Worm (Caenorhabditis elegans) whole organism, early embryonic: ENCODE results near the gene C52A10.3.

ENCODE experiments used
- B0310.2 ChIP-seq: sonication (generic microtip); optimal IDR thresholded peaks from 2 replicates; lab custom pipeline; 2016; ENCODE audit warnings: mild to moderate bottlenecking, missing genetic modification characterization, missing compliant biosample characterization
- F13C5.2 ChIP-seq: sonication (generic microtip); optimal IDR thresholded peaks from 2 replicates; lab custom pipeline; 2017; ENCODE audit warnings: mild to moderate bottlenecking, missing genetic modification characterization, inconsistent platforms, missing compliant biosample characterization
- aly-1 ChIP-seq: sonication (generic microtip); optimal IDR thresholded peaks from 2 replicates; lab custom pipeline; 2016; ENCODE audit warnings: missing genetic modification characterization, missing compliant biosample characterization
- ama-1 ChIP-seq: fragments of 150-350 bp; optimal IDR thresholded peaks from 2 replicates; lab custom pipeline; 2014
- ceh-13 ChIP-seq: fragments of 200-800 bp; sonication (Bioruptor generic); optimal IDR thresholded peaks from 2 replicates; lab custom pipeline; 2018; ENCODE audit warnings: mild to moderate bottlenecking, missing genetic modification characterization, missing compliant biosample characterization
- ceh-36 ChIP-seq: sonication (generic microtip); optimal IDR thresholded peaks from 2 replicates; lab custom pipeline; 2016; ENCODE audit warnings: missing genetic modification characterization, inconsistent platforms, missing compliant biosample characterization
- ets-7 ChIP-seq: sonication (generic microtip); optimal IDR thresholded peaks from 2 replicates; lab custom pipeline; 2016; ENCODE audit warnings: missing genotype, missing genetic modification characterization, missing compliant biosample characterization
- flt-1 ChIP-seq: fragments of 200-800 bp; sonication (Bioruptor generic); IDR thresholded peaks from 2 replicates; pipeline ENCODE4 v1.3.6; 2022; ENCODE audit warnings: missing genetic modification characterization, missing compliant biosample characterization
- hmbx-1 ChIP-seq: sonication (generic microtip); optimal IDR thresholded peaks from 2 replicates; lab custom pipeline; 2016; ENCODE audit warnings: mild to moderate bottlenecking, missing genetic modification characterization, missing compliant biosample characterization
- hmg-4 ChIP-seq: fragments of 200-800 bp; sonication (Bioruptor generic); optimal IDR thresholded peaks from 2 replicates; lab custom pipeline; 2018; ENCODE audit warnings: mild to moderate bottlenecking, missing genetic modification characterization, missing compliant biosample characterization
- hnd-1 ChIP-seq: sonication (generic microtip); optimal IDR thresholded peaks from 2 replicates; lab custom pipeline; 2016; ENCODE audit warnings: missing genetic modification characterization, missing compliant biosample characterization
- pes-1 ChIP-seq: fragments of 200-800 bp; sonication (Bioruptor generic); IDR thresholded peaks from 2 replicates; pipeline ENCODE4 v1.3.6; 2022; ENCODE audit warnings: missing genetic modification reagents, missing genetic modification characterization, missing compliant biosample characterization
- scrt-1 ChIP-seq: fragments of 200-800 bp; sonication (Bioruptor generic); IDR thresholded peaks from 2 replicates; pipeline ENCODE4 v1.3.6; 2022; ENCODE audit warnings: missing genetic modification characterization, missing compliant biosample characterization
- sea-1 ChIP-seq: fragments of 200-800 bp; sonication (Bioruptor generic); conservative IDR thresholded peaks from 2 replicates; pipeline ENCODE4 v1.3.6; 2022; ENCODE audit warnings: missing genetic modification characterization, missing compliant biosample characterization
- tbx-11 ChIP-seq: fragments of 200-800 bp; sonication (Bioruptor generic); IDR thresholded peaks from 2 replicates; pipeline ENCODE4 v1.3.6; 2022; ENCODE audit warnings: missing genetic modification characterization, missing compliant biosample characterization
- tbx-37 ChIP-seq: fragments of 200-800 bp; sonication (Bioruptor generic); conservative IDR thresholded peaks from 2 replicates; pipeline ENCODE4 v1.3.6; 2022; ENCODE audit warnings: missing genetic modification reagents, missing genetic modification characterization, missing compliant biosample characterization
- tra-4 ChIP-seq: sonication (generic microtip); optimal IDR thresholded peaks from 2 replicates; lab custom pipeline; 2017; ENCODE audit warnings: missing genetic modification characterization, missing compliant biosample characterization

C52A10.3 gene

ce11 chrV:5273770-5274169 is 34.5 kb upstream of the C52A10.3 start, which contains the start of gene natc-2:
Gene natc-2, plus strand, starts transcription at chrV:5274070.
- no peak for TF ChIP-seq tra-4 (tag; lab: Kevin White, UChicago)
- no peak for TF ChIP-seq tbx-37 (GFP tag; lab: Robert Waterston, UW)
- no peak for TF ChIP-seq pes-1 (GFP tag; lab: Robert Waterston, UW)
- TF ChIP-seq ama-1 (lab: Kevin White, UChicago) = no peak
- TF ChIP-seq hmbx-1 (tag; lab: Kevin White, UChicago) = no peak
- TF ChIP-seq ets-7 = no peak
- TF ChIP-seq ceh-36 (tag; lab: Kevin White, UChicago) = no peak
- no peak for TF ChIP-seq hnd-1
- TF ChIP-seq tbx-11 (GFP tag; lab: Robert Waterston, UW) = no peak
- no peak for TF ChIP-seq B0310.2 (tag; lab: Kevin White, UChicago)
- TF ChIP-seq F13C5.2 (tag; lab: Kevin White, UChicago) = no peak

- no peak for TF ChIP-seq ceh-13 (GFP tag; lab: Kevin White, UChicago)
- TF ChIP-seq hnd-1 = no peak
- no peak for TF ChIP-seq flt-1 (GFP tag; lab: Robert Waterston, UW)
- TF ChIP-seq tbx-37 (GFP tag; lab: Robert Waterston, UW) = no peak
- TF ChIP-seq ets-7 = no peak
- no peak for TF ChIP-seq aly-1 (tag; lab: Kevin White, UChicago)
- no peak for TF ChIP-seq ceh-36 (tag; lab: Kevin White, UChicago)
- no peak for TF ChIP-seq scrt-1 (GFP tag; lab: Robert Waterston, UW)
- no peak for TF ChIP-seq B0310.2 (tag; lab: Kevin White, UChicago)
- no peak for TF ChIP-seq pes-1 (GFP tag; lab: Robert Waterston, UW)
- TF ChIP-seq tbx-11 (GFP tag; lab: Robert Waterston, UW) = no peak
- TF ChIP-seq sea-1 (GFP tag; lab: Robert Waterston, UW) = no peak
- TF ChIP-seq ama-1 (lab: Kevin White, UChicago) = no peak
- no peak for TF ChIP-seq hmg-4 (GFP tag; lab: Kevin White, UChicago)
- TF ChIP-seq tra-4 (tag; lab: Kevin White, UChicago) = no peak
- no peak for TF ChIP-seq hmbx-1 (tag; lab: Kevin White, UChicago)
- TF ChIP-seq F13C5.2 (tag; lab: Kevin White, UChicago) = no peak
Observed at ce11 chrV:5273241-5273640, 33.9 kb upstream of the C52A10.3 start.

- no peak for TF ChIP-seq pes-1 (GFP tag; lab: Robert Waterston, UW)
- no peak for TF ChIP-seq hmg-4 (GFP tag; lab: Kevin White, UChicago)
- no peak for TF ChIP-seq flt-1 (GFP tag; lab: Robert Waterston, UW)
- TF ChIP-seq sea-1 (GFP tag; lab: Robert Waterston, UW) = no peak
Observed at ce11 chrV:5272619-5273074, 33.3 kb upstream of the C52A10.3 start.

ce11 chrV:5272034-5272433 is 32.7 kb upstream of the C52A10.3 start:
- TF ChIP-seq tbx-37 (GFP tag; lab: Robert Waterston, UW) = no peak
- no peak for TF ChIP-seq sea-1 (GFP tag; lab: Robert Waterston, UW)

- TF ChIP-seq F13C5.2 (tag; lab: Kevin White, UChicago) = no peak
- no peak for TF ChIP-seq sea-1 (GFP tag; lab: Robert Waterston, UW)
- TF ChIP-seq tra-4 (tag; lab: Kevin White, UChicago) = no peak
- no peak for TF ChIP-seq tbx-37 (GFP tag; lab: Robert Waterston, UW)
- TF ChIP-seq hmbx-1 (tag; lab: Kevin White, UChicago) = no peak
- no peak for TF ChIP-seq ets-7
- no peak for TF ChIP-seq B0310.2 (tag; lab: Kevin White, UChicago)
- no peak for TF ChIP-seq hnd-1
- TF ChIP-seq ceh-13 (GFP tag; lab: Kevin White, UChicago) = no peak
Observed at ce11 chrV:5271487-5271886, 32.2 kb upstream of the C52A10.3 start.

ce11 chrV:5269024-5269535 is 29.8 kb upstream of the C52A10.3 start, which contains the start of gene penr-1:
Gene penr-1, plus strand, starts transcription at chrV:5269485.
- TF ChIP-seq sea-1 (GFP tag; lab: Robert Waterston, UW) (no peak), pes-1 (GFP tag; lab: Robert Waterston, UW) (no peak), ceh-13 (GFP tag; lab: Kevin White, UChicago) (no peak), hmg-4 (GFP tag; lab: Kevin White, UChicago) (no peak), ama-1 (lab: Kevin White, UChicago) (no peak), F13C5.2 (tag; lab: Kevin White, UChicago) (peak; percentile 19)

ce11 chrV:5265581-5265980 is 26.3 kb upstream of the C52A10.3 start, which contains the start of the genes srt-69 and B0238.12:
Gene srt-69, minus strand, starts transcription at chrV:5265681.
Gene B0238.12, plus strand, starts transcription at chrV:5265844.
- no peak for TF ChIP-seq scrt-1 (GFP tag; lab: Robert Waterston, UW)
- TF ChIP-seq B0310.2 (tag; lab: Kevin White, UChicago) = no peak
- no peak for TF ChIP-seq ceh-36 (tag; lab: Kevin White, UChicago)
- no peak for TF ChIP-seq hnd-1
- no peak for TF ChIP-seq ama-1 (lab: Kevin White, UChicago)
- no peak for TF ChIP-seq ceh-13 (GFP tag; lab: Kevin White, UChicago)
- no peak for TF ChIP-seq sea-1 (GFP tag; lab: Robert Waterston, UW)

ce11 chrV:5262999-5263398 is 23.7 kb upstream of the C52A10.3 start, which contains the start of gene cest-30:
Gene cest-30, minus strand, starts transcription at chrV:5263099.
- no peak for TF ChIP-seq ceh-36 (tag; lab: Kevin White, UChicago)
- TF ChIP-seq sea-1 (GFP tag; lab: Robert Waterston, UW) = no peak
- no peak for TF ChIP-seq ceh-13 (GFP tag; lab: Kevin White, UChicago)
- TF ChIP-seq hmg-4 (GFP tag; lab: Kevin White, UChicago) = no peak
- no peak for TF ChIP-seq tbx-37 (GFP tag; lab: Robert Waterston, UW)
- TF ChIP-seq pes-1 (GFP tag; lab: Robert Waterston, UW) = no peak
- no peak for TF ChIP-seq hmbx-1 (tag; lab: Kevin White, UChicago)
- TF ChIP-seq hnd-1 = no peak
- TF ChIP-seq tra-4 (tag; lab: Kevin White, UChicago) = no peak
- no peak for TF ChIP-seq ets-7
- TF ChIP-seq tbx-11 (GFP tag; lab: Robert Waterston, UW) = no peak
- no peak for TF ChIP-seq flt-1 (GFP tag; lab: Robert Waterston, UW)
- no peak for TF ChIP-seq aly-1 (tag; lab: Kevin White, UChicago)
- TF ChIP-seq F13C5.2 (tag; lab: Kevin White, UChicago) = no peak
- no peak for TF ChIP-seq B0310.2 (tag; lab: Kevin White, UChicago)
